Worm (Caenorhabditis elegans): Measurements from ENCODE around the gene dhs-9.

dhs-9 gene

ce11 chrIII:5382073-5382472, 14.2 kb upstream of the dhs-9 start, which contains the start of gene Y32H12A.6:
Gene Y32H12A.6 (minus strand): TSS chrIII:5382173.
- TF ChIP-seq egl-27 (tag; optimal IDR thresholded peaks at IDR 0.05): no peak
- TF ChIP-seq nhr-21 (tag; optimal IDR thresholded peaks at IDR 0.05): no peak
- no peak for TF ChIP-seq mbf-1 (tag; optimal IDR thresholded peaks at IDR 0.05)
- no peak for TF ChIP-seq nhr-11 (tag; optimal IDR thresholded peaks at IDR 0.05)
- no peak for TF ChIP-seq lin-13 (GFP tag; optimal IDR thresholded peaks at IDR 0.05)
- TF ChIP-seq crh-2 (tag; optimal IDR thresholded peaks at IDR 0.05): no peak
- no peak for TF ChIP-seq blmp-1 (tag; optimal IDR thresholded peaks at IDR 0.05; ENCODE audit: insufficient read depth)

- TF ChIP-seq C34F6.9 (tag; optimal IDR thresholded peaks at IDR 0.05) (no peak), skn-1 (tag; optimal IDR thresholded peaks at IDR 0.05) (no peak), sma-9 (GFP tag; optimal IDR thresholded peaks at IDR 0.05) (no peak), sma-9 (tag; optimal IDR thresholded peaks at IDR 0.05) (no peak), nhr-237 (tag; optimal IDR thresholded peaks at IDR 0.05) (no peak), elt-1 (tag; optimal IDR thresholded peaks at IDR 0.05) (no peak), unc-62 (GFP tag; optimal IDR thresholded peaks at IDR 0.05) (no peak), egl-27 (tag; optimal IDR thresholded peaks at IDR 0.05) (no peak), mab-5 (tag; optimal IDR thresholded peaks at IDR 0.05) (no peak), snpc-4 (tag; optimal IDR thresholded peaks at IDR 0.05) (no peak), sem-4 (tag; optimal IDR thresholded peaks at IDR 0.05) (no peak), alr-1 (tag; optimal IDR thresholded peaks at IDR 0.05) (no peak), F13H6.1 (tag; optimal IDR thresholded peaks at IDR 0.05) (no peak)
These were observed 12.7 kb upstream of the dhs-9 start for ce11 chrIII:5380554-5380953.

DNA sequence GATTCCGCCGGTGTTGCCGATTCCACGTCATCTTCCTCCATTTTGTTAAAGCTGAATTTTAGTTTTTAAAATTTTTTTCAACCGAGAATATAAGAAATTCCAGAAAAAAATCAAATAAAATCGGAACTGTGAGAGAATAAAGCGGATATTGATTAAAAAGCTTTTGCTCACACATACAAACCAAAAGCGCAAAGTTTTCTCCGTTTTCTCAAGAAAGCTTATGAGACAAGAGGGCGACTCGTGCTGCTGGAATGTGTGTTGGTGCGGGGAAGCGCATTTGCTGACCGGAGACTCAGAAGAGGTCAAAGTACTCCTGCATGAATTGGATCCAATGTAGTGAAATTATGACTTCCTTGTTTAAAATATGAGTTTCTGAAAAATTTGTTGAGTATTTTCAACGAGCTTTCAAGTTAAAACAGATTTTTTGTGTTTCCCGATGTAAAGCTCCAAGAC, 12.1 kb upstream of the dhs-9 start, which contains the start of gene paqr-2:
Gene paqr-2 (minus strand): TSS at position 51 of the 453 bp plus-strand sequence.
- peak in 1 of 2 experiments; percentile 49 for TF ChIP-seq lsy-2 (tag; optimal IDR thresholded peaks at IDR 0.05)
- peak; percentile 30 for TF ChIP-seq ama-1 (optimal IDR thresholded peaks at IDR 0.05)
- TF ChIP-seq fos-1 (tag; optimal IDR thresholded peaks at IDR 0.05): peak; percentile 15
- TF ChIP-seq C34F6.9 (tag; optimal IDR thresholded peaks at IDR 0.05): peak; percentile 64
- no peak for TF ChIP-seq nhr-21 (tag; optimal IDR thresholded peaks at IDR 0.05)
- no peak for TF ChIP-seq nhr-23 (tag; optimal IDR thresholded peaks at IDR 0.05)
- peak; percentile 48 for TF ChIP-seq nhr-129 (tag; optimal IDR thresholded peaks at IDR 0.05)
- TF ChIP-seq unc-55 (GFP tag; optimal IDR thresholded peaks at IDR 0.05): peak; percentile 35
- peak; percentile 1 for TF ChIP-seq lin-11 (tag; optimal IDR thresholded peaks at IDR 0.05)

- TF ChIP-seq ama-1 (optimal IDR thresholded peaks at IDR 0.05) (no peak), R02D3.7 (tag; optimal IDR thresholded peaks at IDR 0.05) (no peak), nhr-25 (tag; optimal IDR thresholded peaks at IDR 0.05) (no peak), ztf-4 (tag; optimal IDR thresholded peaks at IDR 0.05) (no peak), sem-4 (tag; optimal IDR thresholded peaks at IDR 0.05) (no peak), mdl-1 (tag; optimal IDR thresholded peaks at IDR 0.05) (no peak), unc-55 (GFP tag; optimal IDR thresholded peaks at IDR 0.05) (no peak), lin-11 (tag; optimal IDR thresholded peaks at IDR 0.05) (no peak), nhr-11 (tag; optimal IDR thresholded peaks at IDR 0.05) (no peak), ztf-1 (GFP tag; conservative IDR thresholded peaks at IDR 0.05) (no peak), blmp-1 (tag; optimal IDR thresholded peaks at IDR 0.05; ENCODE audit: insufficient read depth) (no peak), snpc-4 (tag; optimal IDR thresholded peaks at IDR 0.05) (no peak), nhr-12 (tag; optimal IDR thresholded peaks at IDR 0.05) (no peak), C34F6.9 (tag; optimal IDR thresholded peaks at IDR 0.05) (no peak), nhr-21 (tag; optimal IDR thresholded peaks at IDR 0.05) (no peak), Y55F3AM.14 (GFP tag; optimal IDR thresholded peaks at IDR 0.05) (no peak)
These were observed 7.2 kb upstream of the dhs-9 start for ce11 chrIII:5375001-5375532.

DNA sequence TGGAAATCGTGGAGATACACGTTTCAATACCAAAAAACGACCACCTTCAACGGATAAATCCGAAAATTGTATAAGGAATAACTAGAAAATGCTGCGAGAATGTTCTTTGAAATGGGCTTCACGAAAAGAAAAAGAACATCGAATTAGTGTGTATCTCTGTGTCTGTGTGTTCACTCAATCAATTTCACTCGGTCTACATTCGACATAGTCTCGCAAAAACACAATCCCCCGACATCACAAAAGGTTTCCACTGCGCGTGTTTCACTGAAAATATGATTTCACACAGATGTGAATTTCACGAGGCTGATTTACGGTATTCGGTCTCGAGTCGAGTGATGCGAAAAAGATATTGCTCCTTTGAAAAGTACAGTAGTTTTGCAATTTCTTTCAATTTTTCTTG, 5.9 kb upstream of the dhs-9 start:
- no peak for TF ChIP-seq skn-1 (tag; optimal IDR thresholded peaks at IDR 0.05)
- TF ChIP-seq mab-5 (tag; optimal IDR thresholded peaks at IDR 0.05): no peak
- TF ChIP-seq egl-27 (tag; optimal IDR thresholded peaks at IDR 0.05): no peak
- no peak for TF ChIP-seq lin-11 (tag; optimal IDR thresholded peaks at IDR 0.05)
- TF ChIP-seq mdl-1 (tag; optimal IDR thresholded peaks at IDR 0.05): no peak
- TF ChIP-seq nhr-11 (tag; optimal IDR thresholded peaks at IDR 0.05): no peak
